Fruit fly (Drosophila melanogaster) whole organism, embryonic: Measurements from ENCODE around the gene Rcd5.

Experiments
- Aef1 ChIP-seq: fragments of 200-800 bp; sonication (Bioruptor generic); IDR thresholded peaks from 3 replicates; pipeline ENCODE4 v1.3.6; 2022; ENCODE audit warnings: missing biosample characterization, missing genetic modification characterization
- Blimp-1 ChIP-seq: fragments of 200-800 bp; sonication (Bioruptor generic); optimal IDR thresholded peaks from 3 replicates; lab custom pipeline; 2018; ENCODE audit warnings: missing biosample characterization, missing genetic modification characterization, mild to moderate bottlenecking, moderate library complexity, missing genetic modification reagents
- CG10267 ChIP-seq: fragments of 200-800 bp; sonication (Bioruptor generic); optimal IDR thresholded peaks from 2 replicates; lab custom pipeline; 2018; ENCODE audit warnings: missing biosample characterization, mild to moderate bottlenecking, missing genetic modification characterization, moderate library complexity
- CG10274 ChIP-seq: fragments of 200-800 bp; sonication (Bioruptor generic); optimal IDR thresholded peaks from 3 replicates; lab custom pipeline; 2017; ENCODE audit warnings: missing biosample characterization, mild to moderate bottlenecking, missing genetic modification characterization
- CG10543 ChIP-seq: fragments of 200-800 bp; sonication (Bioruptor generic); optimal IDR thresholded peaks from 3 replicates; lab custom pipeline; 2017; ENCODE audit warnings: missing biosample characterization, mild to moderate bottlenecking, missing genetic modification characterization, moderate library complexity
- CG11723 ChIP-seq: fragments of 200-800 bp; sonication (Bioruptor generic); optimal IDR thresholded peaks from 2 replicates; lab custom pipeline; 2017; ENCODE audit warnings: missing biosample characterization, mild to moderate bottlenecking, missing genetic modification characterization
- CG14050 ChIP-seq: fragments of 200-800 bp; sonication (Bioruptor generic); IDR thresholded peaks from 3 replicates; pipeline ENCODE4 v1.3.6; 2022; ENCODE audit warnings: missing biosample characterization, missing genetic modification characterization
- CG16779 ChIP-seq: fragments of 200-800 bp; sonication (Bioruptor generic); IDR thresholded peaks from 2 replicates; pipeline ENCODE4 v1.3.6; 2022; ENCODE audit warnings: missing biosample characterization, missing genetic modification characterization
- CG17385 ChIP-seq: fragments of 200-800 bp; sonication (Bioruptor generic); optimal IDR thresholded peaks from 3 replicates; lab custom pipeline; 2018; ENCODE audit warnings: missing biosample characterization, mild to moderate bottlenecking, missing genetic modification characterization
- CG32767 ChIP-seq: fragments of 200-800 bp; sonication (Bioruptor generic); IDR thresholded peaks from 2 replicates; pipeline ENCODE4 v1.3.6; 2022; ENCODE audit warnings: missing biosample characterization, missing genetic modification characterization
- CG43689 ChIP-seq: fragments of 200-800 bp; sonication (Bioruptor generic); IDR thresholded peaks from 2 replicates; pipeline ENCODE4 v1.3.6; 2022; ENCODE audit warnings: missing biosample characterization, missing genetic modification characterization
- CG6254 ChIP-seq: fragments of 200-800 bp; sonication (Bioruptor generic); optimal IDR thresholded peaks from 3 replicates; lab custom pipeline; 2017; ENCODE audit warnings: mild to moderate bottlenecking, missing biosample characterization, missing genetic modification reagents, missing genetic modification characterization
- CG7839 ChIP-seq: fragments of 200-800 bp; sonication (Bioruptor generic); optimal IDR thresholded peaks from 3 replicates; lab custom pipeline; 2018; ENCODE audit warnings: missing biosample characterization, mild to moderate bottlenecking, missing genetic modification characterization, moderate library complexity
- Deaf1 ChIP-seq: fragments of 200-800 bp; optimal IDR thresholded peaks from 3 replicates; lab custom pipeline; 2019; ENCODE audit warnings: missing biosample characterization, mild to moderate bottlenecking, missing genetic modification characterization, moderate library complexity
- Dref ChIP-seq: fragments of 200-800 bp; sonication (Bioruptor generic); IDR thresholded peaks from 2 replicates; pipeline ENCODE4 v1.3.6; 2022; ENCODE audit warnings: missing biosample characterization, missing genetic modification characterization
- Ets65A ChIP-seq: fragments of 200-800 bp; sonication (Bioruptor generic); peaks from one replicate; lab custom pipeline; 2016; ENCODE audit warnings: missing biosample characterization, missing genetic modification characterization
- Ets97D ChIP-seq: fragments of 200-800 bp; sonication (Bioruptor generic); optimal IDR thresholded peaks from 3 replicates; lab custom pipeline; 2016; ENCODE audit warnings: missing biosample characterization, missing genetic modification characterization
- Hey ChIP-seq: fragments of 200-800 bp; sonication (Bioruptor generic); optimal IDR thresholded peaks from 3 replicates; lab custom pipeline; 2018; ENCODE audit warnings: missing biosample characterization, mild to moderate bottlenecking, missing genetic modification characterization
- HmgD ChIP-seq: fragments of 200-800 bp; sonication (Bioruptor generic); optimal IDR thresholded peaks from 3 replicates; lab custom pipeline; 2016; ENCODE audit warnings: missing biosample characterization, missing genetic modification characterization
- Hr51 ChIP-seq, 2 experiments: fragments of 200-800 bp; sonication (Bioruptor generic); optimal IDR thresholded peaks; 2 replicates in 1 of 2; 3 replicates in 1 of 2; lab custom pipeline; 2016 to 2018; ENCODE audit warnings: missing biosample characterization in 2 of 2, missing genetic modification characterization in 2 of 2, mild to moderate bottlenecking in 1 of 2, moderate library complexity in 1 of 2
- Lim3 ChIP-seq: fragments of 200-800 bp; sonication (Bioruptor generic); IDR thresholded peaks from 2 replicates; pipeline ENCODE4 v1.3.6; 2022; ENCODE audit warnings: missing biosample characterization, missing genetic modification characterization
- Max ChIP-seq: fragments of 200-800 bp; sonication (Bioruptor generic); optimal IDR thresholded peaks from 2 replicates; lab custom pipeline; 2016; ENCODE audit warnings: missing biosample characterization, mild to moderate bottlenecking, missing genetic modification characterization
- Med ChIP-seq: fragments of 200-800 bp; sonication (Bioruptor generic); peaks from one replicate; lab custom pipeline; 2016; ENCODE audit warnings: missing biosample characterization, missing genetic modification characterization, mild to moderate bottlenecking, inconsistent platforms, moderate library complexity
- Nf-YB ChIP-seq: fragments of 200-800 bp; sonication (Bioruptor generic); optimal IDR thresholded peaks from 3 replicates; lab custom pipeline; 2019; ENCODE audit warnings: missing biosample characterization, mild to moderate bottlenecking, missing genetic modification characterization, moderate library complexity
- Nf-YC ChIP-seq: fragments of 200-800 bp; optimal IDR thresholded peaks from 3 replicates; lab custom pipeline; 2019; ENCODE audit warnings: missing biosample characterization, mild to moderate bottlenecking, missing genetic modification characterization, moderate library complexity
- Oaz ChIP-seq: fragments of 200-800 bp; sonication (Bioruptor generic); IDR thresholded peaks from 2 replicates; pipeline ENCODE4 v1.3.6; 2022; ENCODE audit warnings: missing biosample characterization, missing genetic modification characterization
- Poxn ChIP-seq: fragments of 200-800 bp; sonication (Bioruptor generic); IDR thresholded peaks from 2 replicates; pipeline ENCODE4 v1.3.6; 2022; ENCODE audit warnings: missing biosample characterization, missing genetic modification characterization
- Spps ChIP-seq: fragments of 200-800 bp; sonication (Bioruptor generic); optimal IDR thresholded peaks from 2 replicates; lab custom pipeline; 2018; ENCODE audit warnings: missing biosample characterization, mild to moderate bottlenecking, missing genetic modification characterization
- Trl ChIP-seq, 3 experiments: fragments of >200 bp in 2 of 3; fragments of 200-800 bp in 1 of 3; sonication (Bioruptor generic) in 1 of 3; optimal IDR thresholded peaks; 2 replicates in 1 of 3; 3 replicates in 2 of 3; lab custom pipeline; 2016 to 2017; ENCODE audit warnings: missing biosample characterization in 1 of 3, missing genetic modification characterization in 1 of 3
- abd-A ChIP-seq: fragments of 200-800 bp; sonication (Bioruptor generic); optimal IDR thresholded peaks from 3 replicates; lab custom pipeline; 2019; ENCODE audit warnings: missing biosample characterization, mild to moderate bottlenecking, missing genetic modification characterization, moderate library complexity
- ase ChIP-seq: fragments of 200-800 bp; sonication (Bioruptor generic); IDR thresholded peaks from 3 replicates; pipeline ENCODE4 v1.3.6; 2022; ENCODE audit warnings: missing biosample characterization, missing genetic modification characterization
- ewg ChIP-seq: fragments of 200-800 bp; sonication (Bioruptor generic); optimal IDR thresholded peaks from 3 replicates; lab custom pipeline; 2017; ENCODE audit warnings: mild to moderate bottlenecking, missing biosample characterization, missing genetic modification reagents, missing genetic modification characterization
- exex ChIP-seq: fragments of 200-800 bp; sonication (Bioruptor generic); optimal IDR thresholded peaks from 4 replicates; lab custom pipeline; 2018; ENCODE audit warnings: missing biosample characterization, mild to moderate bottlenecking, missing genetic modification characterization, moderate library complexity
- gsb-n ChIP-seq: fragments of 200-800 bp; sonication (Bioruptor generic); optimal IDR thresholded peaks from 3 replicates; lab custom pipeline; 2018; ENCODE audit warnings: missing biosample characterization, mild to moderate bottlenecking, missing genetic modification characterization
- hkb ChIP-seq, 2 experiments: fragments of 200-800 bp in 1 of 2; fragments of >200 bp in 1 of 2; sonication (Bioruptor generic) in 1 of 2; IDR thresholded peaks in 1 of 2; optimal IDR thresholded peaks in 1 of 2; 2 replicates each; pipeline versions ENCODE4 v1.3.6 to Lab custom; 2017 to 2022; ENCODE audit warnings: missing biosample characterization in 1 of 2, missing genetic modification characterization in 1 of 2
- inv ChIP-seq: fragments of 200-800 bp; sonication (Bioruptor generic); IDR thresholded peaks from 2 replicates; pipeline ENCODE4 v1.3.6; 2022; ENCODE audit warnings: missing biosample characterization, missing genetic modification characterization; ENCODE audit not compliant: partially characterized antibody
- mirr ChIP-seq: fragments of 200-800 bp; sonication (Bioruptor generic); optimal IDR thresholded peaks from 3 replicates; lab custom pipeline; 2018; ENCODE audit warnings: missing biosample characterization, mild to moderate bottlenecking, missing genetic modification characterization
- nerfin-1 ChIP-seq: fragments of 200-800 bp; sonication (Bioruptor generic); optimal IDR thresholded peaks from 3 replicates; lab custom pipeline; 2019; ENCODE audit warnings: missing biosample characterization, mild to moderate bottlenecking, missing genetic modification characterization, moderate library complexity
- nmo ChIP-seq: fragments of 200-800 bp; sonication (Bioruptor generic); optimal IDR thresholded peaks from 2 replicates; lab custom pipeline; 2018; ENCODE audit warnings: missing biosample characterization, mild to moderate bottlenecking, missing genetic modification characterization, moderate library complexity
- otp ChIP-seq: fragments of 200-800 bp; sonication (Bioruptor generic); IDR thresholded peaks from 3 replicates; pipeline ENCODE4, ENCODE4 v1.3.6; 2022; ENCODE audit warnings: missing biosample characterization, missing genetic modification characterization
- pros ChIP-seq: fragments of 200-800 bp; sonication (Bioruptor generic); optimal IDR thresholded peaks from 3 replicates; lab custom pipeline; 2019; ENCODE audit warnings: missing biosample characterization, mild to moderate bottlenecking, missing genetic modification characterization, moderate library complexity
- row ChIP-seq: fragments of 200-800 bp; sonication (Bioruptor generic); IDR thresholded peaks from 3 replicates; pipeline ENCODE4 v1.3.6; 2022; ENCODE audit warnings: missing biosample characterization, missing genetic modification characterization
- schlank ChIP-seq: fragments of 200-800 bp; sonication (Bioruptor generic); optimal IDR thresholded peaks from 2 replicates; lab custom pipeline; 2018; ENCODE audit warnings: missing biosample characterization, mild to moderate bottlenecking, missing genetic modification characterization
- stc ChIP-seq: fragments of 200-800 bp; sonication (Bioruptor generic); IDR thresholded peaks from 2 replicates; pipeline ENCODE4 v1.3.6; 2022; ENCODE audit warnings: missing biosample characterization, missing genetic modification characterization
- unpg ChIP-seq: fragments of 200-800 bp; sonication (Bioruptor generic); optimal IDR thresholded peaks from 3 replicates; lab custom pipeline; 2018; ENCODE audit warnings: missing biosample characterization, mild to moderate bottlenecking, missing genetic modification characterization, moderate library complexity
- zen ChIP-seq: fragments of 200-800 bp; sonication (Bioruptor generic); optimal IDR thresholded peaks from 3 replicates; lab custom pipeline; 2018; ENCODE audit warnings: missing biosample characterization, mild to moderate bottlenecking, missing genetic modification characterization, moderate library complexity

The Rcd5 gene

dm6 chr3L:4080278-4080677, 39.9 kb downstream of the Rcd5 start (continued):
- TF ChIP-seq CG10267 (tag; lab: Kevin White, UChicago) (peak; percentile 7), CG7839 (peak; percentile 27), nmo (GFP tag; lab: Kevin White, UChicago) (peak; percentile 35), Ets97D (GFP tag; lab: Kevin White, UChicago) (no peak)

dm6 chr3L:4081243-4081642, 40.9 kb downstream of the Rcd5 start:
- TF ChIP-seq Hey (tag; lab: Kevin White, UChicago) (peak; percentile 91), stc (GFP tag; lab: Robert Waterston, UW) (no peak), CG14050 (GFP tag; lab: Robert Waterston, UW) (no peak), row (0 out of 3 replicates have a peak, but pooled peaks have one; percentile 8), schlank (tag; lab: Kevin White, UChicago) (no peak), CG7839 (no peak), CG17385 (GFP tag; lab: Kevin White, UChicago) (no peak), CG11723 (GFP tag; lab: Kevin White, UChicago) (no peak), CG6254 (no peak), otp (GFP tag; lab: Robert Waterston, UW) (no peak)

- peak; percentile 57 for TF ChIP-seq pros (GFP tag; lab: Kevin White, UChicago)
- peak; percentile 28 for TF ChIP-seq Deaf1
- TF ChIP-seq gsb-n: peak; percentile 79
- TF ChIP-seq abd-A (tag; lab: Kevin White, UChicago): peak; percentile 64
- TF ChIP-seq Hey (tag; lab: Kevin White, UChicago): peak; percentile 94
- TF ChIP-seq CG16779 (GFP tag; lab: Robert Waterston, UW): no peak
- TF ChIP-seq nerfin-1 (tag; lab: Kevin White, UChicago): peak; percentile 10
- no peak for TF ChIP-seq Ets65A (GFP tag; lab: Kevin White, UChicago)
- no peak for TF ChIP-seq Blimp-1
- TF ChIP-seq Dref (GFP tag; lab: Robert Waterston, UW): 0 out of 2 replicates have a peak, but pooled peaks have one; percentile 17
Measured at dm6 chr3L:4083442-4083841, 43.1 kb downstream of the Rcd5 start.

DNA sequence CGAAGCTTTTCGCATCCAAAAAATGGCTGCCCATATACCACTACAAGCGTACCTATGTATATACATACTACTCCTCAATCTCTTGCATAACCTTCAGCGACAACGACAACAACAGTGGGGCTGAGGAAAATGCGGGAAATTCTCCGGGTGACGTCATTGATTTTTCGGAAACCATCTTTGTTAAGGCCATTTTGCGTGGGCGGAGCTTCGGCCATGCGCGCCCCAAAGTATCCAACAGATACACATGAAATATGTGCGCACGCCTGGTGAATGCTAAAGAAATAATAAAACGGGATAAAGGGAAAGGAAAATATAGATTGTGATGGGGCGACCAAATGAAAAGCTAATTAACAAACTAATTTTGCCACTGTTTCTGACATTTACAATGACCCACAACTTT, 45.5 kb downstream of the Rcd5 start:
- no peak for TF ChIP-seq inv (GFP tag; lab: Robert Waterston, UW)
- no peak for TF ChIP-seq mirr
- TF ChIP-seq ewg: peak; percentile 76
- no peak for TF ChIP-seq Med
- no peak for TF ChIP-seq zen (tag; lab: Kevin White, UChicago)
- no peak for TF ChIP-seq Hr51 (GFP tag; optimal IDR thresholded peaks at IDR 0.05; lab: Kevin White, UChicago)
- no peak for TF ChIP-seq unpg (GFP tag; lab: Kevin White, UChicago)
- TF ChIP-seq Max (GFP tag; lab: Kevin White, UChicago): no peak
- peak; percentile 77 for TF ChIP-seq Nf-YC (tag; lab: Kevin White, UChicago)
- no peak for TF ChIP-seq CG10274
- no peak for TF ChIP-seq Aef1 (GFP tag; lab: Robert Waterston, UW)
- TF ChIP-seq Poxn (GFP tag; lab: Robert Waterston, UW): no peak
- TF ChIP-seq CG32767 (GFP tag; lab: Robert Waterston, UW): peak; percentile 43; the same call in 1 of the 2 replicates
- TF ChIP-seq Lim3 (GFP tag; lab: Robert Waterston, UW): no peak
- no peak for TF ChIP-seq ase (GFP tag; lab: Robert Waterston, UW)
- TF ChIP-seq exex (tag; lab: Kevin White, UChicago): no peak
- TF ChIP-seq HmgD (GFP tag; lab: Kevin White, UChicago): no peak
- TF ChIP-seq CG10543 (GFP tag; lab: Kevin White, UChicago): no peak
- TF ChIP-seq Trl (optimal IDR thresholded peaks at IDR 0.05; lab: Kevin White, UChicago): no peak
- no peak for TF ChIP-seq Trl (GFP tag; optimal IDR thresholded peaks at IDR 0.05; lab: Kevin White, UChicago)
- TF ChIP-seq Spps (tag; lab: Kevin White, UChicago): no peak
- no peak for TF ChIP-seq hkb (optimal IDR thresholded peaks at IDR 0.05; lab: Kevin White, UChicago)
- no peak for TF ChIP-seq hkb (GFP tag; IDR thresholded peaks at IDR 0.05; lab: Robert Waterston, UW)
- no peak for TF ChIP-seq Oaz (GFP tag; lab: Robert Waterston, UW)
- TF ChIP-seq Nf-YB: peak; percentile 30
- TF ChIP-seq CG43689 (GFP tag; lab: Robert Waterston, UW): no peak
